Fruit fly (Drosophila melanogaster) whole organism, larva: ENCODE measurements around the gene Nna1.

Experiments
- noc ChIP-seq: fragments of 200-800 bp; sonication (Bioruptor generic); optimal IDR thresholded peaks from 3 replicates; lab custom pipeline; 2019; ENCODE audit warnings: missing biosample characterization, mild to moderate bottlenecking, missing genetic modification characterization, moderate library complexity

Gene Nna1

dm6 chrX:13698717-13699427 is 6.8 kb downstream of the Nna1 start:
- no peak for TF ChIP-seq noc (tag; lab: Kevin White, UChicago)

DNA sequence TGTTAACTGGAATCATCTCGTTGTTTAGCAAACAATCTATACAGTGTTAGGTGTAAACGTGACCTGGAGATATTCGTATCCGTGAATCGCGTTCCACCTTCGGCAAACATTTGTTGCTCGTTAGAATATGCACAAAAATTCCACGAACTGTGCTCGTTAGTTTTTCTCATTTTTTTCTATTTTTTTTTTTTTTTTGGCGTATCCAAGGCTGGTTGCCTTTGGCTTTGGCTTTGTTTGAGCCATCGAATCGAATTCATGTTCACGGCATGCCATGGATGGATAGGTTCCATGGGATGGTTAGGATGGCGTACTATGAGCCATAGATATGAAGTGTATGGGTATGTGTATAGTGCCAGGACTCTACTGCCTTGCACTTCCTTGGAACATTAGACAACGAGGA is 7.6 kb downstream of the Nna1 start:
- TF ChIP-seq noc (tag; lab: Kevin White, UChicago), result no peak

- no peak for TF ChIP-seq noc (tag; lab: Kevin White, UChicago)
Measured at dm6 chrX:13717982-13718402, 25.9 kb downstream of the Nna1 start, which contains the start of gene Nadsyn. Gene Nadsyn (minus strand): TSS chrX:13718285.

DNA sequence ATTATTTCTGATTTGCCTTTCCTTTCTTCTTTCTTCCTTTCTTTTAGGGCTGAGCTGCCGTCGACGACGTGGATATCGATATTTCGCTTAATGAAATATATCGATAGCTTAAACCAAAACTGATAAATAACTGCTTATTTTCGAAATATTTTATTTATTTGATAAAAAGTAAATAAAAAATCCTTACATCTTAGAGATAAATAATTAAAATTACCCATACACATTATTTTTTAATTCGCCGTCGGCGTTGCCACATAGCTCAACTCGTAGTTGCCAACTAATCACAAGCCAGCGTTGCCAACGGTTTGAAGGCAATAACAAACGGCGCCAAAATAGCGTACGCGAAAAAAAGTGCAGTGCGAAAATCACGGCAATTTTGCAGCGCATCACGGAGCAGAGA is 29.8 kb downstream of the Nna1 start, which contains the start of the genes Mrgn1 and mus101:
Mrgn1 (minus strand) TSS at position 44 of the 400 bp plus-strand sequence.
mus101 (plus strand) TSS at position 313 of the 400 bp plus-strand sequence.
- no peak for TF ChIP-seq noc (tag; lab: Kevin White, UChicago)

dm6 chrX:13734866-13735265 is 42.8 kb downstream of the Nna1 start:
- TF ChIP-seq noc (tag; lab: Kevin White, UChicago), result no peak

- TF ChIP-seq noc (tag; lab: Kevin White, UChicago), result no peak
Measured at dm6 chrX:13735322-13736173, 43.5 kb downstream of the Nna1 start.

DNA sequence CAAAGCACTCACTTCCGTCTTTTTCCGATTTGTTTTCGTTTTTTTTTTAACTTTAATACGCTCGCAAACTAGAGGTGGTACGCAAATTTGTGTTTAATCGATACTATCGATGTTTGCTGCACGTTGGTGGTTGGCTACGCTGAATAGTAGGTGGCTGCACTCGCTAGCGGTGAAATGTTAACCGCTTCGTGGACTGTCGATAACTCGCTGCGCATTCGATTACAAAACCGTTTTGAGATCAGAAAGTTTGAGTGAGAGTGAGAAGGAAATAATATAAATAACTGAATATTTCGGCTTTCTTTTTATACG is 44.0 kb downstream of the Nna1 start, which contains the start of gene g:
g (minus strand) TSS at position 105 of the 309 bp plus-strand sequence.
- no peak for TF ChIP-seq noc (tag; lab: Kevin White, UChicago)

DNA sequence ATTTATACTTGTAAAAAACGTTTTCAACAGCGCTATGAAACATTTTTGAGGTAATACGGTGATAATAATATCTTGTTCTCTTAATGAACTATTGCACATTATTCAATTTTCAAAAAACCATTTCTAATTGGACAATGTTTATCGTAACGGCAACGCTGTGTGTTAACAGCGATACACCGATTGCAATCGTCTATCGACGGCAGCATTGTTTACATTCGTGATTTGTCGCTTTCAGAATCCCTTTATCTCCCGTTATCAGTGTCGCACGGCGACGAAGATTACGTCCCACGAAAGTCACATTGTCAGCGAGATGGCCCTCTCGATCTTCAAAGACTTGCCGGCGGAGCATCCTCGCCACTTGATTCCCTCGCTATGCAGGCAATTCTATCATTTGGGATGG is 45.8 kb downstream of the Nna1 start, which contains the start of gene CG11134:
CG11134 (plus strand) TSS at position 4 of the 400 bp plus-strand sequence.
- TF ChIP-seq noc (tag; lab: Kevin White, UChicago), result no peak

DNA sequence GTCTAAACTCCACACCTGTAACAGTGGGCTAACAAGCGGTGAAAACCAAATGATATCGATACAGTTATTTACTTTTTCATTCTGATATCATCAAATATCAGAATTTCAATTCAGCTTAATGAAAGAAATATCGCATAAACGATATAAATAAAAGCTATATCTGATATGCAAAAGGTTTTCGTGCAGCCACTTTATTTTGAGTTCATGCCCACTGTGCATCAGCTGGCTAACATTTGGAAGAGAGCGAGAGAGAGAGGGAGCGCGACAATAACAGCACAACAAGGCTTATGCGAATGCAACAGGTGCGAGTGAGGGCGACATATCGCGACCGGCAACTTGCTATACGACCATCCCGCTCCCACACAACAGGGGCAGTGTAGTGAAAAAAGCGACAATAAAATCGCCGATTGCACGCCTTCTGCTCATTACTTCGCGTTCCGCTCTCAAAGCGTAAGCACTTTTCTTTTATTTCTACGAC is 47.4 kb downstream of the Nna1 start, which contains the start of gene CG11151:
CG11151 (plus strand) TSS at position 334 of the 478 bp plus-strand sequence.
- peak; percentile 95 for TF ChIP-seq noc (tag; lab: Kevin White, UChicago)

dm6 chrX:13740062-13740461 is 48.0 kb downstream of the Nna1 start:
- TF ChIP-seq noc (tag; lab: Kevin White, UChicago), result peak; percentile 15

- TF ChIP-seq noc (tag; lab: Kevin White, UChicago), result no peak
Measured at dm6 chrX:13740992-13741391, 48.9 kb downstream of the Nna1 start.

- no peak for TF ChIP-seq noc (tag; lab: Kevin White, UChicago)
Measured at dm6 chrX:13744599-13745052, 52.5 kb downstream of the Nna1 start, which contains the start of gene Grip91. Gene Grip91 (minus strand): TSS chrX:13744683.

DNA sequence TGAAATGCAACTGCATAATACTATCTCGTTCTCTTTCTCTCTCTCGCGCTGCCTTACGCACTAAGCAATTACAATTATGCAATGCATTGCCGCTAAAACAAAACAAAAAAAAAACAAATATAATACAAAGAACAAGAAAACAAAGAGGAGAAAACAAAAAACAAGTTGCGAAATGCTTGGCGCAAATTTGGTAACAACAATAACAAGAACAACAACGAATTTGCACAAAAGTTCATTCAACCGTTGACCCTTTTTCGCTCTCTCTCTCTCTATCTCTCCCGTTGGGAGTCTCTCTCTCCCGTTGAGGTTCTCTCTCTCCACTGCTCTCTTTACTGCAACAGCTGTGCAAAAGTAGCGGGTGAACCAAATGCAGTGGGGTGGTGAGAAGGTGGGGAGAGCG is 55.0 kb downstream of the Nna1 start:
- TF ChIP-seq noc (tag; lab: Kevin White, UChicago), result no peak

dm6 chrX:13747635-13748467 is 55.8 kb downstream of the Nna1 start:
- no peak for TF ChIP-seq noc (tag; lab: Kevin White, UChicago)
